Fruit fly (Drosophila melanogaster): ENCODE data around the gene fz4.

- TF ChIP-seq CG4318 (GFP tag; optimal IDR thresholded peaks at IDR 0.05) (no peak), fkh (GFP tag; optimal IDR thresholded peaks at IDR 0.05) (no peak), CG1621 (tag; optimal IDR thresholded peaks at IDR 0.05) (no peak), Met (GFP tag; optimal IDR thresholded peaks at IDR 0.05) (no peak), CG6792 (GFP tag; optimal IDR thresholded peaks at IDR 0.05) (no peak), CG11902 (GFP tag; optimal IDR thresholded peaks at IDR 0.05) (no peak), Sox102F (GFP tag; optimal IDR thresholded peaks at IDR 0.05) (no peak), fd59A (GFP tag; optimal IDR thresholded peaks at IDR 0.05) (no peak), CG31627 (GFP tag; optimal IDR thresholded peaks at IDR 0.05) (no peak), CG8119 (GFP tag; IDR thresholded peaks at IDR 0.05) (no peak), Eip75B (GFP tag; optimal IDR thresholded peaks at IDR 0.05) (no peak), Smox (GFP tag; optimal IDR thresholded peaks at IDR 0.05) (no peak)
Observed at dm6 chrX:7073234-7073878, 36.8 kb downstream of the fz4 start.

Data from whole organism, prepupa.